Worm (Caenorhabditis elegans): ENCODE data around the gene B0432.1.

B0432.1 gene

DNA sequence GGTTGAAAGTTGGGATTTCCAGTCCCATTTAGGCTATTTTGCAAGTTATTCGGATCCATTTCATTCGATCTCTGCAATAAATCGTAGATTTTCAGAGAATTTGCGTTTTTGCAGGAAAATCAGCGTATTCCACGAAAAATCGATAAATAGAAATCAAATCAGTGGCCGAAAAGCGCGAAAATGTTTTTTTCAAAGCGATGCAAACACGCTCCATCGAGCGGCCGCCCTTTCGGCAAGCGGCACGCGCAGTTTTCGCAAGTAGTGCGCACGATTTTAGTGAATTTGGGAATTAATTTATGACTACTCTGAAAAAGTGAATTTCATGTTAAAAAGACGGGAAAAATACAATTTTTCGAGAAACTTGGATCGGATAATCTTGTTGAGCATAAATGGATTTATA lies 42.1 kb upstream of the B0432.1 start (continued):
- TF ChIP-seq Y116A8C.19 (tag; optimal IDR thresholded peaks at IDR 0.05; ENCODE audit: borderline replicate concordance): no peak
- peak; percentile 93 for TF ChIP-seq lin-39 (tag; optimal IDR thresholded peaks at IDR 0.05)
- peak; percentile 97 for TF ChIP-seq nhr-85 (tag)
- peak; percentile 85 for TF ChIP-seq nhr-11 (tag; optimal IDR thresholded peaks at IDR 0.05)
- no peak for TF ChIP-seq hlh-17 (GFP tag; optimal IDR thresholded peaks at IDR 0.05; ENCODE audit: borderline replicate concordance)
- TF ChIP-seq nhr-19 (GFP tag; conservative IDR thresholded peaks at IDR 0.05): peak; percentile 96
- peak; percentile 97 for TF ChIP-seq swsn-7 (tag; optimal IDR thresholded peaks at IDR 0.05)
- TF ChIP-seq hlh-4 (tag; optimal IDR thresholded peaks at IDR 0.05): no peak
- no peak for TF ChIP-seq unc-30 (tag; optimal IDR thresholded peaks at IDR 0.05)
- peak; percentile 48 to 93 for TF ChIP-seq ztf-11 (tag; optimal IDR thresholded peaks at IDR 0.05)
- peak; percentile 91 for TF ChIP-seq sox-4 (tag; optimal IDR thresholded peaks at IDR 0.05)
- peak; percentile 65; the same call in 1 of the 2 replicates for TF ChIP-seq unc-98 (GFP tag; IDR thresholded peaks at IDR 0.05)
- TF ChIP-seq dsc-1 (tag; optimal IDR thresholded peaks at IDR 0.05): peak; percentile 96
- TF ChIP-seq vab-15 (tag; optimal IDR thresholded peaks at IDR 0.05): peak; percentile 93
- no peak for TF ChIP-seq alr-1 (tag; optimal IDR thresholded peaks at IDR 0.05; ENCODE audit: borderline replicate concordance)
- TF ChIP-seq ceh-8 (GFP tag; optimal IDR thresholded peaks at IDR 0.05): peak; percentile 94
- peak; percentile 97 for TF ChIP-seq unc-130 (tag; optimal IDR thresholded peaks at IDR 0.05)
- peak; percentile 93 for TF ChIP-seq hpl-2 (GFP tag; optimal IDR thresholded peaks at IDR 0.05)
- peak; percentile 90 for TF ChIP-seq mab-9 (GFP tag; IDR thresholded peaks at IDR 0.05)
- TF ChIP-seq C16A3.4 (tag; optimal IDR thresholded peaks at IDR 0.05): peak; percentile 99
- peak; percentile 88 to 91 (median 91) for TF ChIP-seq dpl-1 (GFP tag; optimal IDR thresholded peaks at IDR 0.05)
- TF ChIP-seq irx-1 (tag; optimal IDR thresholded peaks at IDR 0.05): peak; percentile 94
- TF ChIP-seq blmp-1 (tag; optimal IDR thresholded peaks at IDR 0.05): peak; percentile 75
- peak; percentile 84 for TF ChIP-seq fkh-4 (tag; optimal IDR thresholded peaks at IDR 0.05; ENCODE audit: borderline replicate concordance)
- peak; percentile 88 for TF ChIP-seq C04F5.9 (tag; optimal IDR thresholded peaks at IDR 0.05)
- peak; percentile 93 for TF ChIP-seq ces-1 (GFP tag; optimal IDR thresholded peaks at IDR 0.05)
- peak; percentile 98 for TF ChIP-seq nhr-90 (tag; optimal IDR thresholded peaks at IDR 0.05; ENCODE audit: poor library complexity)
- TF ChIP-seq sup-37 (GFP tag; optimal IDR thresholded peaks at IDR 0.05): peak; percentile 86
- TF ChIP-seq F16B12.6 (tag; optimal IDR thresholded peaks at IDR 0.05): peak; percentile 74
- TF ChIP-seq grh-1 (GFP tag; IDR thresholded peaks at IDR 0.05): peak; percentile 92
- TF ChIP-seq rnt-1 (tag; optimal IDR thresholded peaks at IDR 0.05): peak; percentile 98
- TF ChIP-seq nhr-28 (tag; optimal IDR thresholded peaks at IDR 0.05): no peak
- peak; percentile 97 for TF ChIP-seq mep-1 (tag; optimal IDR thresholded peaks at IDR 0.05)
- TF ChIP-seq ets-5 (GFP tag; IDR thresholded peaks at IDR 0.05): no peak
- TF ChIP-seq nhr-76 (tag; optimal IDR thresholded peaks at IDR 0.05): peak; percentile 58
- peak; percentile 91 for TF ChIP-seq lir-3 (tag; optimal IDR thresholded peaks at IDR 0.05; ENCODE audit: poor library complexity)
- peak; percentile 95 to 97 for TF ChIP-seq efl-1 (optimal IDR thresholded peaks at IDR 0.05)
- TF ChIP-seq efl-1 (GFP tag; optimal IDR thresholded peaks at IDR 0.05 in 1 of 2): peak; percentile 88 to 99
- no peak for TF ChIP-seq nhr-84 (tag; optimal IDR thresholded peaks at IDR 0.05)
- TF ChIP-seq lin-13 (GFP tag; optimal IDR thresholded peaks at IDR 0.05): peak; percentile 98
- peak; percentile 11 for TF ChIP-seq ceh-63 (GFP tag; optimal IDR thresholded peaks at IDR 0.05)
- TF ChIP-seq mef-2 (tag; optimal IDR thresholded peaks at IDR 0.05): peak; percentile 75
- no peak for TF ChIP-seq unc-62 (GFP tag; optimal IDR thresholded peaks at IDR 0.05)
- peak; percentile 98 for TF ChIP-seq nhr-71 (tag; optimal IDR thresholded peaks at IDR 0.05)
- peak in 5 of 6 experiments; percentile 39 to 94 (median 62) for TF ChIP-seq elt-3 (tag; optimal IDR thresholded peaks at IDR 0.05)
- peak; percentile 95 for TF ChIP-seq fkh-10 (GFP tag; optimal IDR thresholded peaks at IDR 0.05)
- TF ChIP-seq ceh-90 (tag; optimal IDR thresholded peaks at IDR 0.05): peak; percentile 74

Measured in whole organism, L1 larva.